Worm (Caenorhabditis elegans): ENCODE measurements around the gene T02G5.15.

T02G5.15 gene

ce11 chrII:7111657-7112049 is 27.5 kb downstream of the T02G5.15 start, which contains the start of gene F10E7.5:
F10E7.5 (plus strand) TSS chrII:7111978.
- TF ChIP-seq tbx-9 (tag; optimal IDR thresholded peaks at IDR 0.05; ENCODE audit: borderline replicate concordance) (no peak), hlh-26 (GFP tag; conservative IDR thresholded peaks at IDR 0.05) (no peak), aptf-2 (GFP tag; conservative IDR thresholded peaks at IDR 0.05) (no peak), nfyb-1 (GFP tag; IDR thresholded peaks at IDR 0.05) (no peak), hlh-12 (tag; optimal IDR thresholded peaks at IDR 0.05) (no peak), attf-3 (GFP tag; conservative IDR thresholded peaks at IDR 0.05) (peak; percentile 65), lin-35 (GFP tag; optimal IDR thresholded peaks at IDR 0.05) (peak in 1 of 3 experiments; percentile 50), ztf-3 (GFP tag; optimal IDR thresholded peaks at IDR 0.05) (no peak), madf-10 (tag; optimal IDR thresholded peaks at IDR 0.05) (no peak), F23B12.7 (tag; optimal IDR thresholded peaks at IDR 0.05; ENCODE audit: insufficient read depth) (peak; percentile 23), him-1 (tag; optimal IDR thresholded peaks at IDR 0.05) (peak; percentile 23), nhr-179 (tag; optimal IDR thresholded peaks at IDR 0.05) (no peak), F22D6.2 (tag; optimal IDR thresholded peaks at IDR 0.05) (no peak), lsy-27 (tag; optimal IDR thresholded peaks at IDR 0.05; ENCODE audit: borderline replicate concordance, insufficient read depth) (no peak), lsl-1 (GFP tag; optimal IDR thresholded peaks at IDR 0.05) (peak; percentile 74), ekl-4 (GFP tag; IDR thresholded peaks at IDR 0.05) (no peak), chd-7 (tag; optimal IDR thresholded peaks at IDR 0.05) (no peak), cebp-2 (GFP tag; IDR thresholded peaks at IDR 0.05) (no peak), hrde-1 (tag; optimal IDR thresholded peaks at IDR 0.05; ENCODE audit: borderline replicate concordance) (no peak), egrh-3 (GFP tag; IDR thresholded peaks at IDR 0.05) (no peak), snpc-1.3 (tag; optimal IDR thresholded peaks at IDR 0.05; ENCODE audit: insufficient read depth) (no peak)

- TF ChIP-seq cebp-1 (GFP tag; IDR thresholded peaks at IDR 0.05) = no peak
- TF ChIP-seq cebp-1 (tag; optimal IDR thresholded peaks at IDR 0.05) = no peak
These were observed 28.7 kb downstream of the T02G5.15 start, which contains the start of gene F10E7.6 for ce11 chrII:7112780-7113179. F10E7.6 (plus strand) TSS chrII:7113080.

DNA sequence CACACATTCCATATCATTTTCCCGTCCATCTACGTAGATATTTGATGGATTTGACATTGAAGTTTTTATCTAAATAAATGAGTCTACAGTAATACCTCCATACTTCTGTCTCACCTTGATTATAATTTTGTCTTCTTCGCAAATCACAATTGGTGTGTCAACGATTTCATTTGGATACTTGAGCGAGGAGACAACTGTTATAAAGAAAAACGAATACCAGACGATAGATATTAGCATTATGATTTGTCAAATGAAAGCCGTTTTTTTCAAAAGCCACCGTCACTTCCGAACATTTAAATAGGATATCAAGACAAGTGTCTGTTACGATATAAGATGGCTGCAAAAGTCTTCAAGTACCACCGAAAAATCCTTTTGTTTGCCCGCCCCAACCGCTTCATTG is 31.5 kb downstream of the T02G5.15 start, which contains the start of gene cutl-5:
TSS of gene cutl-5 (minus strand) at position 269 of the 400 bp plus-strand sequence.
- TF ChIP-seq F49E8.2 (tag; optimal IDR thresholded peaks at IDR 0.05; ENCODE audit: insufficient read depth) = no peak
- TF ChIP-seq zim-3 (tag; optimal IDR thresholded peaks at IDR 0.05) = no peak
- no peak for TF ChIP-seq nfyb-1 (GFP tag; IDR thresholded peaks at IDR 0.05)
- no peak for TF ChIP-seq F37B4.10 (GFP tag; IDR thresholded peaks at IDR 0.05)
- no peak for TF ChIP-seq F57C9.4 (tag; optimal IDR thresholded peaks at IDR 0.05)
- no peak for TF ChIP-seq tbp1 (GFP tag; optimal IDR thresholded peaks at IDR 0.05)
- TF ChIP-seq rcor-1 (GFP tag; IDR thresholded peaks at IDR 0.05) = no peak
- TF ChIP-seq egrh-3 (GFP tag; IDR thresholded peaks at IDR 0.05) = no peak
- no peak for TF ChIP-seq nhr-80 (tag; optimal IDR thresholded peaks at IDR 0.05)
- no peak for TF ChIP-seq snpc-1.1 (tag; optimal IDR thresholded peaks at IDR 0.05; ENCODE audit: insufficient read depth)
- TF ChIP-seq nhr-90 (tag; optimal IDR thresholded peaks at IDR 0.05) = no peak
- no peak for TF ChIP-seq gei-17 (GFP tag; optimal IDR thresholded peaks at IDR 0.05)
- TF ChIP-seq F57A8.1 (GFP tag; optimal IDR thresholded peaks at IDR 0.05) = no peak

DNA sequence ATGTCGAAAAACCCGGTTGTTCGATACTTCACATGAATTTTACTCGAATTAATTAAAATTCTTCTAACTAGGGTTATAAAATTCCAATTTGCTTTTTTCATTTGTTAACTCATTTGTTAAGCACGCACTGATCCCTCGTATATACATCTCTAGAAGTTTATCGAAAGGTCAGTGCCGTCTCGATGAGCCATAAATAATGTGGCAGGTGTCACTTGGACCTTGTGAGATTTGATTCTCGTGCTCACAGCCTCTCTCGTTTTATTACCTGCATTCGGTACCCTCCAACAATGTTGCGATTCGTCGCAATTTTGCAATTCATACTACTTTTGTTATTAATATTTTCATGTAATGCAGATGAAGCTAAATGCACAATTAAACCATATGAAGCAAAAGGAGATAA is 32.2 kb downstream of the T02G5.15 start, which contains the start of gene spon-1:
TSS of gene spon-1 (plus strand) at position 208 of the 400 bp plus-strand sequence.
- TF ChIP-seq tbp1 (GFP tag; optimal IDR thresholded peaks at IDR 0.05) (no peak), aptf-2 (GFP tag; conservative IDR thresholded peaks at IDR 0.05) (no peak), rpc-1 (optimal IDR thresholded peaks at IDR 0.05) (no peak), rpc-1 (tag; optimal IDR thresholded peaks at IDR 0.05) (no peak), ZK185.1 (tag; optimal IDR thresholded peaks at IDR 0.05; ENCODE audit: poor library complexity, severe bottlenecking) (no peak), ccch-3 (GFP tag; optimal IDR thresholded peaks at IDR 0.05) (no peak), hsf-1 (GFP tag; IDR thresholded peaks at IDR 0.05) (no peak)
